Fruit fly (Drosophila melanogaster): ENCODE data around the gene CG5506.
A peak's percentile ranks its signal among the peaks of the same experiment; 100 is the strongest.

The CG5506 gene

DNA sequence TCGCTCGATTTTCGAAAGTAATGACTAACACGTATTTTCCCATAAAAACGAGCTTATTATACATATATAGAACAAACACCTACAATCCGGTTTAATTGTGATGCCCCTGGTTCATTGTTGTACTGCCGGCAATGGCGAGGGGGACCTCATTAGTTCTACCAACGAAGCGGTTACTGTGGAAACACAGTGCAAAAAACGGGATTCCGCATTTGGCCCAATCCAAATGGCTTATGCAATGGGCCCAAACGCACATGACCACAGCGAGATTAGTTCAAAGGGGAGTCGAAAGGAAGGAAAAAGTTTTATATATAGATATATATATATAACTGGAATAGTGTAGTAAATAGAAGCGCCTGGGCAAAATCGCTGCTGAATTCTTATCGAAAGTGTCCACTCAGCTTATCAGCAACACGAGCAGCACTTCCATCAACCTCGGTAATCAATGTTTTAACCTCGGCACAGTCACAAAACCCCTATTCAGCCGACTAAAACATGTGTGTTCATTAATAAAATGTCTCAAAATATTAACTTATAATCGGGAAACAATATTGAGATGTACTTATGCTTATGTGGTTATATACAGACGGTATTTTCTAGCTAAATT lies 19.7 kb upstream of the CG5506 start:
- TF ChIP-seq CG12605 (GFP tag; IDR thresholded peaks at IDR 0.05) (no peak), CG32121 (GFP tag; IDR thresholded peaks at IDR 0.05) (no peak), CG13204 (GFP tag; optimal IDR thresholded peaks at IDR 0.05) (no peak), rn (GFP tag; IDR thresholded peaks at IDR 0.05) (no peak), fd96Ca (GFP tag; IDR thresholded peaks at IDR 0.05) (no peak), CG17806 (tag; optimal IDR thresholded peaks at IDR 0.05) (no peak), CG4496 (GFP tag; IDR thresholded peaks at IDR 0.05) (no peak), Pif1A (GFP tag; optimal IDR thresholded peaks at IDR 0.05) (no peak), Pif1B (GFP tag; optimal IDR thresholded peaks at IDR 0.05) (no peak), gl (tag; optimal IDR thresholded peaks at IDR 0.05) (no peak), CG15710 (tag; optimal IDR thresholded peaks at IDR 0.05) (no peak), CG8159 (tag; optimal IDR thresholded peaks at IDR 0.05) (no peak), Snoo (tag; optimal IDR thresholded peaks at IDR 0.05) (no peak), CG8301 (tag; optimal IDR thresholded peaks at IDR 0.05) (no peak), EcR (GFP tag; optimal IDR thresholded peaks at IDR 0.05) (no peak), CG34367 (tag; optimal IDR thresholded peaks at IDR 0.05) (no peak)

DNA sequence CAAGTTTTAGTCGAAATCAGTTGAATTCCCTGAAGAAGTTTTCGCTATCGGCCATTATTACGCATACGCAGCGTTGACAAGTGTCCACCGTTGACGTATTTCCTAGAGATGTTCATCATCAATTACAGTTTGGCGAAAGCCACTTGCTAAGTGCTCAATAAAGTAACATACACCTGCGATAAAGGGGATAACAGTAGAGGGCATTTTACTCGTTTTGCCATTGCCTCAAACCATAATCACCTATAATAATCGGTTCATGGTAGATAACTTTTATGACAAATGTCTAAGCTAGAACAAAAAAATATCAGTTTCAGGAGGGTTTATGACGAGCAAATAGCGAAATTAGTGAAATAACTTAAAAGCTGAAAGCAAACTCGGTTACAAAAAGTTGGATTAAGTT lies 18.4 kb upstream of the CG5506 start:
- TF ChIP-seq CG32121 (GFP tag; IDR thresholded peaks at IDR 0.05) = no peak
- TF ChIP-seq CG10348 (GFP tag; IDR thresholded peaks at IDR 0.05) = no peak
- no peak for TF ChIP-seq gl (tag; optimal IDR thresholded peaks at IDR 0.05)
- TF ChIP-seq CG9948 (tag; optimal IDR thresholded peaks at IDR 0.05) = no peak
- no peak for TF ChIP-seq CG14655 (GFP tag; optimal IDR thresholded peaks at IDR 0.05)
- TF ChIP-seq D1 (tag; optimal IDR thresholded peaks at IDR 0.05) = no peak
- TF ChIP-seq CG17806 (tag; optimal IDR thresholded peaks at IDR 0.05) = no peak
- no peak for TF ChIP-seq Pif1A (GFP tag; optimal IDR thresholded peaks at IDR 0.05)
- no peak for TF ChIP-seq CG13204 (GFP tag; optimal IDR thresholded peaks at IDR 0.05)
- TF ChIP-seq rn (GFP tag; IDR thresholded peaks at IDR 0.05) = no peak
- no peak for TF ChIP-seq fd96Ca (GFP tag; IDR thresholded peaks at IDR 0.05)
- TF ChIP-seq Snoo (tag; optimal IDR thresholded peaks at IDR 0.05) = no peak
- no peak for TF ChIP-seq Ets98B (GFP tag; IDR thresholded peaks at IDR 0.05)
- TF ChIP-seq CG15710 (tag; optimal IDR thresholded peaks at IDR 0.05) = no peak
- no peak for TF ChIP-seq EcR (GFP tag; optimal IDR thresholded peaks at IDR 0.05)
- no peak for TF ChIP-seq CG8159 (tag; optimal IDR thresholded peaks at IDR 0.05)
- TF ChIP-seq CG4496 (GFP tag; IDR thresholded peaks at IDR 0.05) = no peak
- no peak for TF ChIP-seq Pif1B (GFP tag; optimal IDR thresholded peaks at IDR 0.05)

DNA sequence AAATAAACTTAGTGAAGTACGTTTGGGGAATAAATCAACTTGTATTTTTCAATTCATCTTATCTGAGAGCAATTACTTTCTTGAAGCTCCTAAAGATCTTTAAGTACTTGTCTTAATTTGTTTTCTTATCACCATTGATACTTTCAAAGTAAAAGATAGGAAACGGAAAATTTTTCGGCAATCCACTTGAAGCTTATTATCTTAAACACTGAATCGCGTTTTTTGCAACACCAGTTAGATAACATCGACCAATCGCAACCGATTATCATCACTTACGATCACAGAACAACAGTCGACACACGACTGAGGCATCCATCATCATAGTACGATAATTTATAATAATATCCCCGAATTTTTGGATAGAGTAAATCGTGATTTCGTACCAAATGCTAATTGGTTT lies 18.0 kb upstream of the CG5506 start:
- TF ChIP-seq CG8159 (tag; optimal IDR thresholded peaks at IDR 0.05) (no peak), CG13204 (GFP tag; optimal IDR thresholded peaks at IDR 0.05) (no peak), fd96Ca (GFP tag; IDR thresholded peaks at IDR 0.05) (no peak), EcR (GFP tag; optimal IDR thresholded peaks at IDR 0.05) (no peak), CG17806 (tag; optimal IDR thresholded peaks at IDR 0.05) (no peak), rn (GFP tag; IDR thresholded peaks at IDR 0.05) (no peak), gl (tag; optimal IDR thresholded peaks at IDR 0.05) (no peak), CG10348 (GFP tag; IDR thresholded peaks at IDR 0.05) (no peak), Snoo (tag; optimal IDR thresholded peaks at IDR 0.05) (no peak), CG12605 (GFP tag; IDR thresholded peaks at IDR 0.05) (no peak), CG32121 (GFP tag; IDR thresholded peaks at IDR 0.05) (no peak), Pif1B (GFP tag; optimal IDR thresholded peaks at IDR 0.05) (no peak), Ets98B (GFP tag; IDR thresholded peaks at IDR 0.05) (no peak), CG34367 (tag; optimal IDR thresholded peaks at IDR 0.05) (no peak), CG14655 (GFP tag; optimal IDR thresholded peaks at IDR 0.05) (no peak), CG9948 (tag; optimal IDR thresholded peaks at IDR 0.05) (no peak), CG4496 (GFP tag; IDR thresholded peaks at IDR 0.05) (no peak), D1 (tag; optimal IDR thresholded peaks at IDR 0.05) (no peak)

- TF ChIP-seq gl (tag; optimal IDR thresholded peaks at IDR 0.05) = no peak
- TF ChIP-seq CG4496 (GFP tag; IDR thresholded peaks at IDR 0.05) = 0 out of 3 replicates have a peak, but pooled peaks have one; percentile 30
- TF ChIP-seq rn (GFP tag; IDR thresholded peaks at IDR 0.05) = no peak
- TF ChIP-seq Pif1B (GFP tag; optimal IDR thresholded peaks at IDR 0.05) = no peak
- no peak for TF ChIP-seq CG14655 (GFP tag; optimal IDR thresholded peaks at IDR 0.05)
- no peak for TF ChIP-seq Snoo (tag; optimal IDR thresholded peaks at IDR 0.05)
- TF ChIP-seq EcR (GFP tag; optimal IDR thresholded peaks at IDR 0.05) = no peak
- no peak for TF ChIP-seq CG32121 (GFP tag; IDR thresholded peaks at IDR 0.05)
- no peak for TF ChIP-seq Ets98B (GFP tag; IDR thresholded peaks at IDR 0.05)
- TF ChIP-seq CG8159 (tag; optimal IDR thresholded peaks at IDR 0.05) = no peak
- TF ChIP-seq CG10348 (GFP tag; IDR thresholded peaks at IDR 0.05) = no peak
- TF ChIP-seq D1 (tag; optimal IDR thresholded peaks at IDR 0.05) = peak; percentile 4
- no peak for TF ChIP-seq CG9948 (tag; optimal IDR thresholded peaks at IDR 0.05)
Measured at dm6 chr3L:17898606-17899005, 14.4 kb upstream of the CG5506 start.

DNA sequence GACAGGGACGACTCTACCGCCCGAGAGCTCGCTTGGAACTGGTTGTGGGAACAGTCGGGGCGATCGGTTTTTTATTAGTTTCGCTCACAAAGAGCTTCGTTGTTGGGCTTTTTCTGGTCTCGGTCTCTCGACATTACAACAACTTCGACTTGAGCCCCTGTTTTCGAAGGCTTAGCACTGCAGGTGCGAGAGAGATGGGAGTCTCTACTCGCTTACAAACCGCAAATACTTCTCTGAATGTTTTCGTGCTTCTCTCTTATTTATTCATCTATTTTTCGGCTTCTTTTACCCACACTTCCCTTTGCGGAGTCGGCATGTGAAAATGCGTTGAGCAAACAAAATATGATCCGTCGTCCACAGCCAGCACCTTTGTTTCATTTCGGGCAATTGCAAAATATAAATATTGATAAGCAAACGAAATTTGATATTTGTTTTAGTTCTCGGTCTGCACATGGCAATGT lies 11.7 kb upstream of the CG5506 start, which contains the start of gene Tsp74F:
Gene Tsp74F, minus strand, starts transcription at position 48 of the 461 bp plus-strand sequence.
- TF ChIP-seq CG4496 (GFP tag; IDR thresholded peaks at IDR 0.05) = 0 out of 3 replicates have a peak, but pooled peaks have one; percentile 35
- TF ChIP-seq EcR (GFP tag; optimal IDR thresholded peaks at IDR 0.05) = peak; percentile 15
- TF ChIP-seq CG12605 (GFP tag; IDR thresholded peaks at IDR 0.05) = no peak

DNA sequence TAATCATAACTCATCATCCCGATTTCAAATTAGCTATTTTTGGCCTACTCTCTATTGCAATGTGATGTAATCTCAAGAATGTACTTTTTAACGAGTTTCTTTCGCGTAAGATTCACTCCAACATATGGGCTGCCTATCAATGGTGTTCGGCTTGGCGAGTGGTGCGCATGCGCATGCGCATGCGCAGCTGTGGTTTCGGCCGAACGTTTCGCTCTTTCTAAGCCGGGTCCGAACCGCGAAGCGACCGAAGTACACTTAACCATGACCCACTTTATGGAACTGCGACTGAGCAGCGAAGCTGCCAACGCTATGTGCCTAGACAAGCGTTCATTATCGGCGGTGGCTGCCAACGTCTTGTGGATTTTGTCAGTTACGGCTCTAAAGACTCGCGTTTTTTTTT lies 9.5 kb upstream of the CG5506 start:
- no peak for TF ChIP-seq gl (tag; optimal IDR thresholded peaks at IDR 0.05)
- TF ChIP-seq Pif1B (GFP tag; optimal IDR thresholded peaks at IDR 0.05) = no peak
- TF ChIP-seq D1 (tag; optimal IDR thresholded peaks at IDR 0.05) = no peak
- no peak for TF ChIP-seq CG17806 (tag; optimal IDR thresholded peaks at IDR 0.05)
- no peak for TF ChIP-seq fd96Ca (GFP tag; IDR thresholded peaks at IDR 0.05)
- no peak for TF ChIP-seq rn (GFP tag; IDR thresholded peaks at IDR 0.05)
- no peak for TF ChIP-seq CG34367 (tag; optimal IDR thresholded peaks at IDR 0.05)
- no peak for TF ChIP-seq CG4496 (GFP tag; IDR thresholded peaks at IDR 0.05)
- no peak for TF ChIP-seq CG14655 (GFP tag; optimal IDR thresholded peaks at IDR 0.05)
- no peak for TF ChIP-seq CG10348 (GFP tag; IDR thresholded peaks at IDR 0.05)
- no peak for TF ChIP-seq Ets98B (GFP tag; IDR thresholded peaks at IDR 0.05)
- no peak for TF ChIP-seq CG8301 (tag; optimal IDR thresholded peaks at IDR 0.05)
- no peak for TF ChIP-seq CG9948 (tag; optimal IDR thresholded peaks at IDR 0.05)
